Worm (Caenorhabditis elegans): ENCODE measurements around the gene T19C3.3.

- TF ChIP-seq tab-1 (GFP tag; IDR thresholded peaks at IDR 0.05), result no peak
- no peak for TF ChIP-seq med-1 (GFP tag; optimal IDR thresholded peaks at IDR 0.05; ENCODE audit: insufficient read depth)
- TF ChIP-seq ztf-23 (GFP tag; IDR thresholded peaks at IDR 0.05), result no peak
- TF ChIP-seq cog-1 (tag; optimal IDR thresholded peaks at IDR 0.05), result no peak
- TF ChIP-seq flt-1 (GFP tag; IDR thresholded peaks at IDR 0.05), result no peak
- no peak for TF ChIP-seq T22C8.4 (GFP tag; IDR thresholded peaks at IDR 0.05)
Measured at ce11 chrIII:577467-577866, 36.9 kb downstream of the T19C3.3 start, which contains the start of gene gtf-2H5.
